Worm (Caenorhabditis elegans) whole organism, L1 larva: Measurements from ENCODE around the gene ZC155.2.

Source experiments
- C34B4.2 ChIP-seq: sonication (generic microtip); optimal IDR thresholded peaks from 2 replicates; lab custom pipeline; 2017; ENCODE audit warnings: mild to moderate bottlenecking, missing genetic modification characterization, missing compliant biosample characterization
- Y116A8C.19 ChIP-seq: sonication (generic microtip); optimal IDR thresholded peaks from 2 replicates; lab custom pipeline; 2016; ENCODE audit warnings: missing compliant biosample characterization, missing genetic modification characterization, borderline replicate concordance
- alr-1 ChIP-seq: fragments of 200-800 bp; sonication (Bioruptor generic); optimal IDR thresholded peaks from 2 replicates; lab custom pipeline; 2018; ENCODE audit warnings: borderline replicate concordance, mild to moderate bottlenecking, missing genetic modification characterization, missing compliant biosample characterization
- aly-2 ChIP-seq: fragments of 150-350 bp; optimal IDR thresholded peaks from 2 replicates; lab custom pipeline; 2014; ENCODE audit warnings: missing biosample characterization, missing genetic modification characterization
- ama-1 ChIP-seq: fragments of 150-350 bp; optimal IDR thresholded peaks from 2 replicates; lab custom pipeline; 2014
- blmp-1 ChIP-seq: fragments of 150-350 bp; optimal IDR thresholded peaks from 2 replicates; lab custom pipeline; 2014; ENCODE audit warnings: missing biosample characterization, missing genetic modification characterization
- ceh-63 ChIP-seq: fragments of 200-800 bp; sonication (Bioruptor generic); optimal IDR thresholded peaks from 2 replicates; lab custom pipeline; 2018; ENCODE audit warnings: mild to moderate bottlenecking, missing genetic modification characterization, missing compliant biosample characterization
- ceh-8 ChIP-seq: fragments of 200-800 bp; sonication (Bioruptor generic); optimal IDR thresholded peaks from 2 replicates; lab custom pipeline; 2018; ENCODE audit warnings: mild to moderate bottlenecking, missing genetic modification characterization, moderate library complexity, missing compliant biosample characterization
- ceh-82 ChIP-seq, 3 experiments: fragments of 150-350 bp in 1 of 3; sonication (generic microtip) in 2 of 3; optimal IDR thresholded peaks; 2 replicates each; lab custom pipeline; 2014 to 2017; ENCODE audit warnings: missing biosample characterization in 3 of 3, missing genetic modification characterization in 3 of 3
- ceh-88 ChIP-seq: fragments of 200-800 bp; sonication (Bioruptor generic); IDR thresholded peaks from 2 replicates; pipeline ENCODE4 v1.3.6; 2022; ENCODE audit warnings: missing genetic modification characterization, missing compliant biosample characterization
- ceh-90 ChIP-seq: sonication (generic microtip); optimal IDR thresholded peaks from 2 replicates; lab custom pipeline; 2016; ENCODE audit warnings: missing genetic modification characterization, missing compliant biosample characterization
- ces-1 ChIP-seq: fragments of 150-350 bp; optimal IDR thresholded peaks from 2 replicates; lab custom pipeline; 2014; ENCODE audit warnings: missing biosample characterization, missing genetic modification reagents, missing genetic modification characterization
- dsc-1 ChIP-seq: sonication (generic microtip); optimal IDR thresholded peaks from 2 replicates; lab custom pipeline; 2016; ENCODE audit warnings: mild to moderate bottlenecking, missing genetic modification characterization, missing compliant biosample characterization
- elt-2 ChIP-seq: sonication (generic microtip); optimal IDR thresholded peaks from 2 replicates; lab custom pipeline; 2016; ENCODE audit warnings: missing genetic modification characterization, mild to moderate bottlenecking, inconsistent platforms, missing compliant biosample characterization, missing genetic modification reagents
- elt-3 ChIP-seq, 6 experiments: fragments of 150-350 bp in 1 of 6; sonication (generic microtip); optimal IDR thresholded peaks; 2 replicates each; lab custom pipeline; 2017 to 2018; ENCODE audit warnings: missing biosample characterization in 6 of 6, missing genetic modification characterization in 6 of 6, inconsistent platforms in 1 of 6
- fkh-10 ChIP-seq: sonication (generic microtip); optimal IDR thresholded peaks from 2 replicates; lab custom pipeline; 2017; ENCODE audit warnings: missing biosample characterization, missing genetic modification reagents, missing genetic modification characterization
- fos-1 ChIP-seq: fragments of 150-350 bp; optimal IDR thresholded peaks from 2 replicates; lab custom pipeline; 2014; ENCODE audit warnings: missing biosample characterization, missing genetic modification characterization
- grh-1 ChIP-seq: fragments of 200-800 bp; sonication (Bioruptor generic); IDR thresholded peaks from 2 replicates; pipeline ENCODE4 v1.3.6; 2022; ENCODE audit warnings: missing genetic modification reagents, missing genetic modification characterization, missing compliant biosample characterization
- hlh-17 ChIP-seq: fragments of 200-800 bp; sonication (Bioruptor generic); optimal IDR thresholded peaks from 2 replicates; lab custom pipeline; 2018; ENCODE audit warnings: missing genetic modification characterization, mild to moderate bottlenecking, missing compliant biosample characterization, moderate library complexity, borderline replicate concordance
- hlh-4 ChIP-seq: sonication (generic microtip); optimal IDR thresholded peaks from 2 replicates; lab custom pipeline; 2016; ENCODE audit warnings: mild to moderate bottlenecking, missing genetic modification characterization, missing compliant biosample characterization
- hpl-2 ChIP-seq: fragments of 150-350 bp; optimal IDR thresholded peaks from 2 replicates; lab custom pipeline; 2014; ENCODE audit warnings: missing biosample characterization, missing genetic modification reagents, missing genetic modification characterization
- irx-1 ChIP-seq: sonication (generic microtip); optimal IDR thresholded peaks from 2 replicates; lab custom pipeline; 2016; ENCODE audit warnings: missing genetic modification characterization, missing compliant biosample characterization
- isw-1 ChIP-seq: fragments of 200-800 bp; sonication (Bioruptor generic); IDR thresholded peaks from 2 replicates; pipeline ENCODE4 v1.3.6; 2022; ENCODE audit warnings: missing genetic modification characterization, missing compliant biosample characterization
- lin-13 ChIP-seq: fragments of 150-350 bp; optimal IDR thresholded peaks from 2 replicates; lab custom pipeline; 2014; ENCODE audit warnings: missing biosample characterization, missing genetic modification reagents, missing genetic modification characterization
- lin-14 ChIP-seq: fragments of 200-800 bp; sonication (Bioruptor generic); optimal IDR thresholded peaks from 2 replicates; lab custom pipeline; 2018; ENCODE audit warnings: mild to moderate bottlenecking, missing genetic modification characterization, moderate library complexity, missing compliant biosample characterization
- lin-35 ChIP-seq, 2 experiments: fragments of 150-350 bp; optimal IDR thresholded peaks; 2 replicates each; lab custom pipeline; 2014; ENCODE audit warnings: missing biosample characterization in 2 of 2, missing genetic modification characterization in 2 of 2, missing genetic modification reagents in 2 of 2
- lin-39 ChIP-seq: fragments of 150-350 bp; optimal IDR thresholded peaks from 2 replicates; lab custom pipeline; 2014; ENCODE audit warnings: missing biosample characterization, missing genetic modification reagents, missing genetic modification characterization
- lir-3 ChIP-seq: sonication (generic microtip); optimal IDR thresholded peaks from 2 replicates; lab custom pipeline; 2016; ENCODE audit warnings: mild to moderate bottlenecking, missing genetic modification characterization, moderate library complexity, missing compliant biosample characterization; ENCODE audit not compliant: poor library complexity
- mab-9 ChIP-seq: fragments of 200-800 bp; sonication (Bioruptor generic); IDR thresholded peaks from 2 replicates; pipeline ENCODE4 v1.3.6; 2022; ENCODE audit warnings: missing genetic modification reagents, missing genetic modification characterization, missing compliant biosample characterization
- mef-2 ChIP-seq: fragments of 150-350 bp; optimal IDR thresholded peaks from 2 replicates; lab custom pipeline; 2014; ENCODE audit warnings: missing biosample characterization, missing genetic modification characterization
- nhr-12 ChIP-seq: sonication (generic microtip); optimal IDR thresholded peaks from 2 replicates; lab custom pipeline; 2017; ENCODE audit warnings: missing biosample characterization, missing genetic modification characterization
- nhr-19 ChIP-seq: fragments of 200-800 bp; sonication (Bioruptor generic); conservative IDR thresholded peaks from 2 replicates; pipeline ENCODE4 v1.3.6; 2022; ENCODE audit warnings: missing genetic modification characterization, missing compliant biosample characterization
- nhr-47 ChIP-seq: sonication (generic microtip); optimal IDR thresholded peaks from 2 replicates; lab custom pipeline; 2016; ENCODE audit warnings: mild to moderate bottlenecking, missing genetic modification characterization, moderate library complexity, missing compliant biosample characterization
- nhr-71 ChIP-seq: sonication (generic microtip); optimal IDR thresholded peaks from 2 replicates; lab custom pipeline; 2016; ENCODE audit warnings: mild to moderate bottlenecking, missing genetic modification characterization, moderate library complexity, missing compliant biosample characterization
- nhr-76 ChIP-seq: sonication (generic microtip); optimal IDR thresholded peaks from 2 replicates; lab custom pipeline; 2017; ENCODE audit warnings: missing biosample characterization, missing genetic modification characterization
- nhr-77 ChIP-seq: fragments of 150-350 bp; optimal IDR thresholded peaks from 2 replicates; lab custom pipeline; 2014; ENCODE audit warnings: missing biosample characterization, missing genetic modification characterization
- nhr-84 ChIP-seq: sonication (generic microtip); optimal IDR thresholded peaks from 2 replicates; lab custom pipeline; 2017; ENCODE audit warnings: missing biosample characterization, missing genetic modification characterization
- pag-3 ChIP-seq: sonication (generic microtip); optimal IDR thresholded peaks from 2 replicates; lab custom pipeline; 2017; ENCODE audit warnings: missing genetic modification characterization, mild to moderate bottlenecking, missing compliant biosample characterization, antibody characterized with exemption, borderline replicate concordance; ENCODE audit not compliant: insufficient read depth
- pqm-1 ChIP-seq: sonication (generic microtip); optimal IDR thresholded peaks from 3 replicates; lab custom pipeline; 2017; ENCODE audit warnings: missing biosample characterization, missing genetic modification characterization
- snpc-4 ChIP-seq: fragments of 150-350 bp; optimal IDR thresholded peaks from 2 replicates; lab custom pipeline; 2014; ENCODE audit warnings: missing biosample characterization, missing genetic modification characterization
- sox-4 ChIP-seq: sonication (generic microtip); optimal IDR thresholded peaks from 2 replicates; lab custom pipeline; 2016; ENCODE audit warnings: missing genetic modification characterization, missing compliant biosample characterization
- sup-37 ChIP-seq: fragments of 200-800 bp; sonication (Bioruptor generic); optimal IDR thresholded peaks from 2 replicates; lab custom pipeline; 2018; ENCODE audit warnings: mild to moderate bottlenecking, missing genetic modification characterization, missing compliant biosample characterization
- swsn-7 ChIP-seq: sonication (generic microtip); optimal IDR thresholded peaks from 2 replicates; lab custom pipeline; 2016; ENCODE audit warnings: missing genetic modification characterization, missing compliant biosample characterization
- tbx-2 ChIP-seq: sonication (generic microtip); optimal IDR thresholded peaks from 2 replicates; lab custom pipeline; 2016; ENCODE audit warnings: missing genetic modification characterization, missing compliant biosample characterization
- unc-86 ChIP-seq: sonication (generic microtip); optimal IDR thresholded peaks from 2 replicates; lab custom pipeline; 2016; ENCODE audit warnings: missing genetic modification characterization, missing compliant biosample characterization
- unc-98 ChIP-seq: fragments of 200-800 bp; sonication (Bioruptor generic); IDR thresholded peaks from 2 replicates; pipeline ENCODE4 v1.3.6; 2022; ENCODE audit warnings: missing genetic modification characterization, missing compliant biosample characterization
- vab-15 ChIP-seq: sonication (generic microtip); optimal IDR thresholded peaks from 2 replicates; lab custom pipeline; 2017; ENCODE audit warnings: missing genotype, mild to moderate bottlenecking, missing genetic modification characterization, missing compliant biosample characterization
- xbp-1 ChIP-seq: sonication (generic microtip); optimal IDR thresholded peaks from 2 replicates; lab custom pipeline; 2016; ENCODE audit warnings: missing genetic modification characterization, missing compliant biosample characterization
- zag-1 ChIP-seq: fragments of 150-350 bp; optimal IDR thresholded peaks from 2 replicates; lab custom pipeline; 2014; ENCODE audit warnings: missing biosample characterization, missing genetic modification characterization
- zip-4 ChIP-seq: fragments of 200-800 bp; sonication (Bioruptor generic); optimal IDR thresholded peaks from 2 replicates; lab custom pipeline; 2018; ENCODE audit warnings: mild to moderate bottlenecking, missing genetic modification characterization, moderate library complexity, missing compliant biosample characterization
- ztf-11 ChIP-seq, 2 experiments: sonication (generic microtip); optimal IDR thresholded peaks; 2 replicates each; lab custom pipeline; 2016 to 2017; ENCODE audit warnings: missing genetic modification characterization in 2 of 2, missing biosample characterization in 1 of 2, missing compliant biosample characterization in 1 of 2
- ztf-4 ChIP-seq: fragments of 150-350 bp; optimal IDR thresholded peaks from 2 replicates; lab custom pipeline; 2014; ENCODE audit warnings: missing biosample characterization, missing genetic modification characterization

The ZC155.2 gene

ce11 chrIII:5172470-5172869 lies 46.3 kb upstream of the ZC155.2 start, which contains the start of gene K10D2.5 (continued):
- no peak for TF ChIP-seq nhr-84 (tag; lab: Kevin White, UChicago)
- TF ChIP-seq dsc-1 (tag; lab: Kevin White, UChicago) = peak; percentile 94
- peak; percentile 97 for TF ChIP-seq nhr-71 (tag; lab: Kevin White, UChicago)
- peak; percentile 95 for TF ChIP-seq ceh-63
- TF ChIP-seq ama-1 (lab: Kevin White, UChicago) = no peak
- peak; percentile 91 for TF ChIP-seq unc-86 (tag; lab: Kevin White, UChicago)
- no peak for TF ChIP-seq ces-1 (GFP tag; lab: Kevin White, UChicago)
- TF ChIP-seq ceh-82 (tag; optimal IDR thresholded peaks at IDR 0.05; lab: Kevin White, UChicago) = peak; percentile 91 to 97 (median 95)
- TF ChIP-seq nhr-77 (tag; lab: Kevin White, UChicago) = peak; percentile 89
- peak; percentile 94 for TF ChIP-seq mab-9
- TF ChIP-seq ztf-11 (tag; optimal IDR thresholded peaks at IDR 0.05; lab: Kevin White, UChicago) = peak in 1 of 2 experiments; percentile 99
- peak; percentile 65 for TF ChIP-seq fkh-10 (GFP tag; lab: Kevin White, UChicago)
- TF ChIP-seq lin-13 (GFP tag; lab: Kevin White, UChicago) = peak; percentile 95
- TF ChIP-seq ceh-88 (GFP tag; lab: Robert Waterston, UW) = peak; percentile 81
- no peak for TF ChIP-seq nhr-76 (tag; lab: Kevin White, UChicago)
- TF ChIP-seq grh-1 (GFP tag; lab: Robert Waterston, UW) = peak; percentile 83
- TF ChIP-seq lin-39 = peak; percentile 71
- peak; percentile 92 for TF ChIP-seq swsn-7
- peak; percentile 91 for TF ChIP-seq sox-4 (tag; lab: Kevin White, UChicago)
- peak; percentile 65 for TF ChIP-seq aly-2 (tag; lab: Kevin White, UChicago)
- peak; percentile 94 for TF ChIP-seq lin-14 (GFP tag; lab: Kevin White, UChicago)
- peak; percentile 81 for TF ChIP-seq mef-2 (tag; lab: Kevin White, UChicago)
- TF ChIP-seq irx-1 (tag; lab: Kevin White, UChicago) = peak; percentile 93
- peak; percentile 96 for TF ChIP-seq tbx-2 (tag; lab: Kevin White, UChicago)
- no peak for TF ChIP-seq alr-1
- no peak for TF ChIP-seq hlh-4 (tag; lab: Kevin White, UChicago)
- peak; percentile 50 for TF ChIP-seq zip-4 (GFP tag; lab: Kevin White, UChicago)
- peak; percentile 14 for TF ChIP-seq zag-1 (tag; lab: Kevin White, UChicago)
- TF ChIP-seq nhr-12 (tag; lab: Kevin White, UChicago) = no peak
- peak; percentile 97 for TF ChIP-seq vab-15 (tag; lab: Kevin White, UChicago)
- peak; percentile 82 for TF ChIP-seq fos-1 (tag; lab: Kevin White, UChicago)
- TF ChIP-seq ceh-8 (GFP tag; lab: Kevin White, UChicago) = peak; percentile 50
- TF ChIP-seq nhr-19 (GFP tag; lab: Robert Waterston, UW) = peak; percentile 95
- peak in 3 of 6 experiments; percentile 76 to 79 (median 79) for TF ChIP-seq elt-3 (tag; optimal IDR thresholded peaks at IDR 0.05; lab: Kevin White, UChicago)
- TF ChIP-seq hpl-2 (GFP tag; lab: Kevin White, UChicago) = peak; percentile 83
- TF ChIP-seq unc-98 (GFP tag; lab: Robert Waterston, UW) = peak; percentile 98
- peak; percentile 95 for TF ChIP-seq xbp-1
- no peak for TF ChIP-seq pqm-1 (tag; lab: Kevin White, UChicago)
- peak; percentile 72 for TF ChIP-seq sup-37 (GFP tag; lab: Kevin White, UChicago)
- peak; percentile 84 for TF ChIP-seq Y116A8C.19 (tag; lab: Kevin White, UChicago)
- TF ChIP-seq C34B4.2 = no peak
- peak; percentile 98 for TF ChIP-seq lir-3 (tag; lab: Kevin White, UChicago)
- peak; percentile 87 to 92 for TF ChIP-seq lin-35 (GFP tag; optimal IDR thresholded peaks at IDR 0.05; lab: Kevin White, UChicago)
- TF ChIP-seq nhr-47 (tag; lab: Kevin White, UChicago) = peak; percentile 96
- TF ChIP-seq pag-3 = peak; percentile 18
- TF ChIP-seq snpc-4 (tag; lab: Kevin White, UChicago) = peak; percentile 84
- TF ChIP-seq isw-1 (GFP tag; lab: Robert Waterston, UW) = peak; percentile 97
- TF ChIP-seq elt-2 (tag; lab: Kevin White, UChicago) = peak; percentile 51
- TF ChIP-seq hlh-17 (GFP tag; lab: Kevin White, UChicago) = peak; percentile 56
- peak; percentile 47 for TF ChIP-seq ztf-4 (tag; lab: Kevin White, UChicago)
- TF ChIP-seq blmp-1 (tag; lab: Kevin White, UChicago) = peak; percentile 77
- TF ChIP-seq ceh-90 (tag; lab: Kevin White, UChicago) = peak; percentile 94
